Fruit fly (Drosophila melanogaster): Measurements from ENCODE around the gene Arfrp1.

Gene Arfrp1

DNA sequence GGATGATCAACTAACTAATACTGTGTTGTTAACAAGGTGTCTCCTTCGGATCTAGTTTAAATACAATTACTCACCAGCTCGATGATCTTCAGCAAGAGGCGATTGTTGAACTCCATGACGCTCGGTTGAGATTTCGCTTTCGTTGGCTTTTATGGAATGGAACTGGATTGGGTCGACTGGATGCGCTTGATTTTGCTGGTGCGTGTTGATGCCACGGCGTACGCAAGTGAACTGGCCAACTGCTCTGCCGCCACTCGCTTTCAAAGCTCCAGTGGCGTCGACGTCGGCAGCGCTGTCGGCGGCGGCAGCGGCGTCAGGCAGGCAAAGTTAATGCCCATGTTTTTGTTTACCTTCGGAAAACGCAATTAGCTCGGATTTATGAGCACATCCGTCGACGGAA is 28.6 kb upstream of the Arfrp1 start, which contains the start of gene CG44325 (continued):
- peak; percentile 74 for TF ChIP-seq Jarid2 (GFP tag; optimal IDR thresholded peaks at IDR 0.05)
- TF ChIP-seq Bgb (GFP tag; IDR thresholded peaks at IDR 0.05; ENCODE audit: partially characterized antibody) = peak; percentile 46; the same call in 1 of the 2 replicates
- TF ChIP-seq kni (GFP tag; optimal IDR thresholded peaks at IDR 0.05) = peak; percentile 19
- TF ChIP-seq az2 (GFP tag; optimal IDR thresholded peaks at IDR 0.05) = no peak
- peak; percentile 29 for TF ChIP-seq caup (GFP tag; optimal IDR thresholded peaks at IDR 0.05; ENCODE audit: severe bottlenecking)
- TF ChIP-seq CG18262 (tag; optimal IDR thresholded peaks at IDR 0.05) = no peak
- no peak for TF ChIP-seq ham (GFP tag; IDR thresholded peaks at IDR 0.05)
- peak; percentile 16 for TF ChIP-seq CG11398 (GFP tag; optimal IDR thresholded peaks at IDR 0.05)
- TF ChIP-seq eve (GFP tag; optimal IDR thresholded peaks at IDR 0.05) = no peak
- peak; percentile 88 for TF ChIP-seq Med (GFP tag)
- no peak for TF ChIP-seq CG11093 (GFP tag; IDR thresholded peaks at IDR 0.05)
- peak; percentile 97 for TF ChIP-seq Blimp-1 (GFP tag; optimal IDR thresholded peaks at IDR 0.05)
- no peak for TF ChIP-seq dati (GFP tag; IDR thresholded peaks at IDR 0.05)
- TF ChIP-seq CG2120 (GFP tag; optimal IDR thresholded peaks at IDR 0.05) = no peak
- TF ChIP-seq HLHmδ (GFP tag; optimal IDR thresholded peaks at IDR 0.05) = peak; percentile 59
- peak; percentile 31; the same call in 1 of the 2 replicates for TF ChIP-seq CG13287 (GFP tag; IDR thresholded peaks at IDR 0.05; ENCODE audit: partially characterized antibody)
- no peak for TF ChIP-seq ewg (GFP tag; optimal IDR thresholded peaks at IDR 0.05)
- no peak for TF ChIP-seq pan (optimal IDR thresholded peaks at IDR 0.05)
- TF ChIP-seq pan (GFP tag; optimal IDR thresholded peaks at IDR 0.05 in 1 of 2, IDR thresholded peaks at IDR 0.05 in 1 of 2) = no peak
- TF ChIP-seq tx (GFP tag; optimal IDR thresholded peaks at IDR 0.05) = no peak
- 0 out of 2 replicates have a peak, but pooled peaks have one; percentile 15 for TF ChIP-seq CG9932 (GFP tag; IDR thresholded peaks at IDR 0.05)
- TF ChIP-seq schlank (tag; optimal IDR thresholded peaks at IDR 0.05) = no peak
- no peak for TF ChIP-seq oc (tag; optimal IDR thresholded peaks at IDR 0.05)
- TF ChIP-seq Vsx1 (GFP tag; optimal IDR thresholded peaks at IDR 0.05) = peak; percentile 25
- TF ChIP-seq ftz-f1 (GFP tag; optimal IDR thresholded peaks at IDR 0.05) = peak; percentile 16
- peak; percentile 57; the same call in 2 of the 4 replicates for TF ChIP-seq chinmo (GFP tag; IDR thresholded peaks at IDR 0.05; ENCODE audit: partially characterized antibody)
- peak; percentile 81 for TF ChIP-seq nom (GFP tag; optimal IDR thresholded peaks at IDR 0.05)
- no peak for TF ChIP-seq CG15011 (GFP tag; optimal IDR thresholded peaks at IDR 0.05)
- TF ChIP-seq Ssrp (tag; optimal IDR thresholded peaks at IDR 0.05) = no peak
- TF ChIP-seq CG8290 (GFP tag; optimal IDR thresholded peaks at IDR 0.05) = no peak
- TF ChIP-seq CG8290 (tag; optimal IDR thresholded peaks at IDR 0.05) = peak in 1 of 2 experiments; percentile 70
- TF ChIP-seq CG6765 (GFP tag; optimal IDR thresholded peaks at IDR 0.05) = peak; percentile 44
- TF ChIP-seq CG4360 (GFP tag; IDR thresholded peaks at IDR 0.05) = no peak
- peak in 1 of 2 experiments; percentile 12 for TF ChIP-seq Pdp1 (GFP tag; optimal IDR thresholded peaks at IDR 0.05)
- peak; percentile 15 for TF ChIP-seq CG8924 (tag; optimal IDR thresholded peaks at IDR 0.05)
- peak; percentile 37; the same call in 1 of the 2 replicates for TF ChIP-seq bbx (GFP tag; IDR thresholded peaks at IDR 0.05; ENCODE audit: partially characterized antibody)
- no peak for TF ChIP-seq CG7745 (tag; optimal IDR thresholded peaks at IDR 0.05)
- peak; percentile 11 for TF ChIP-seq CrebB (tag; optimal IDR thresholded peaks at IDR 0.05)
- TF ChIP-seq CG7357 (GFP tag; IDR thresholded peaks at IDR 0.05) = no peak
- TF ChIP-seq odd (GFP tag; optimal IDR thresholded peaks at IDR 0.05) = peak; percentile 30
- TF ChIP-seq mirr (GFP tag; optimal IDR thresholded peaks at IDR 0.05) = peak; percentile 41
- no peak for TF ChIP-seq inv (GFP tag; IDR thresholded peaks at IDR 0.05; ENCODE audit: partially characterized antibody)
- TF ChIP-seq ap (GFP tag; IDR thresholded peaks at IDR 0.05) = peak; percentile 30; the same call in 1 of the 2 replicates
- TF ChIP-seq CG15601 (tag; optimal IDR thresholded peaks at IDR 0.05) = peak; percentile 11
- peak; percentile 44; the same call in 1 of the 2 replicates for TF ChIP-seq CG32532 (GFP tag; IDR thresholded peaks at IDR 0.05)
- peak; percentile 32 for TF ChIP-seq MTF-1 (GFP tag; optimal IDR thresholded peaks at IDR 0.05; ENCODE audit: borderline replicate concordance)
- peak; percentile 41; the same call in 1 of the 2 replicates for TF ChIP-seq Rfx (GFP tag; IDR thresholded peaks at IDR 0.05)

Measured in whole organism, embryonic.